Worm (Caenorhabditis elegans) whole organism, mixed stage, embryonic: ENCODE measurements around the gene clec-132.

ENCODE experiments used
- M03D4.4 ChIP-seq: sonication (generic microtip); optimal IDR thresholded peaks from 2 replicates; lab custom pipeline; 2017; ENCODE audit warnings: mild to moderate bottlenecking, missing genetic modification characterization, missing compliant biosample characterization
- ceh-39 ChIP-seq: fragments of 150-350 bp; optimal IDR thresholded peaks from 2 replicates; lab custom pipeline; 2014; ENCODE audit warnings: missing biosample characterization, missing genetic modification characterization
- ceh-43 ChIP-seq: fragments of 200-800 bp; sonication (Bioruptor generic); optimal IDR thresholded peaks from 2 replicates; lab custom pipeline; 2018; ENCODE audit warnings: mild to moderate bottlenecking, missing genetic modification characterization, moderate library complexity, missing compliant biosample characterization
- ceh-83 ChIP-seq: fragments of 200-800 bp; sonication (Bioruptor generic); optimal IDR thresholded peaks from 2 replicates; lab custom pipeline; 2018; ENCODE audit warnings: mild to moderate bottlenecking, missing genetic modification characterization, missing compliant biosample characterization
- cnd-1 ChIP-seq: fragments of 200-800 bp; sonication (Bioruptor generic); optimal IDR thresholded peaks from 2 replicates; lab custom pipeline; 2018; ENCODE audit warnings: mild to moderate bottlenecking, missing genetic modification characterization, missing compliant biosample characterization
- elt-1 ChIP-seq: sonication (generic microtip); optimal IDR thresholded peaks from 2 replicates; lab custom pipeline; 2017; ENCODE audit warnings: missing genetic modification characterization, mild to moderate bottlenecking, missing compliant biosample characterization, antibody characterized with exemption, moderate library complexity, borderline replicate concordance; ENCODE audit not compliant: insufficient read depth
- elt-3 ChIP-seq: fragments of 150-350 bp; optimal IDR thresholded peaks from 2 replicates; lab custom pipeline; 2014; ENCODE audit warnings: missing biosample characterization, missing genetic modification characterization
- flh-1 ChIP-seq: fragments of 200-800 bp; sonication (Bioruptor generic); optimal IDR thresholded peaks from 2 replicates; lab custom pipeline; 2018; ENCODE audit warnings: mild to moderate bottlenecking, missing genetic modification characterization, moderate library complexity, missing compliant biosample characterization
- lin-13 ChIP-seq: fragments of 150-350 bp; optimal IDR thresholded peaks from 2 replicates; lab custom pipeline; 2014; ENCODE audit warnings: missing biosample characterization, missing genetic modification characterization
- lin-32 ChIP-seq: fragments of 200-800 bp; sonication (Bioruptor generic); optimal IDR thresholded peaks from 2 replicates; lab custom pipeline; 2018; ENCODE audit warnings: mild to moderate bottlenecking, missing genetic modification characterization, missing compliant biosample characterization
- lsy-2 ChIP-seq: fragments of 150-350 bp; optimal IDR thresholded peaks from 2 replicates; lab custom pipeline; 2014; ENCODE audit warnings: missing biosample characterization, missing genetic modification characterization
- mab-5 ChIP-seq: fragments of 150-350 bp; optimal IDR thresholded peaks from 2 replicates; lab custom pipeline; 2014; ENCODE audit warnings: missing biosample characterization, missing genetic modification characterization
- mep-1 ChIP-seq: fragments of 150-350 bp; optimal IDR thresholded peaks from 2 replicates; lab custom pipeline; 2017; ENCODE audit warnings: missing biosample characterization, missing genetic modification reagents, missing genetic modification characterization, inconsistent platforms
- nhr-2 ChIP-seq: fragments of 150-350 bp; optimal IDR thresholded peaks from 2 replicates; lab custom pipeline; 2014; ENCODE audit warnings: missing biosample characterization, missing genetic modification characterization
- nhr-237 ChIP-seq: fragments of 150-350 bp; optimal IDR thresholded peaks from 2 replicates; lab custom pipeline; 2014; ENCODE audit warnings: missing biosample characterization, missing genetic modification characterization
- nhr-28 ChIP-seq: fragments of 150-350 bp; optimal IDR thresholded peaks from 2 replicates; lab custom pipeline; 2014; ENCODE audit warnings: missing biosample characterization, missing genetic modification characterization
- tbx-8 ChIP-seq: fragments of 200-800 bp; sonication (Bioruptor generic); optimal IDR thresholded peaks from 2 replicates; lab custom pipeline; 2018; ENCODE audit warnings: mild to moderate bottlenecking, missing genetic modification characterization, moderate library complexity, missing compliant biosample characterization
- unc-39 ChIP-seq: fragments of 150-350 bp; optimal IDR thresholded peaks from 2 replicates; lab custom pipeline; 2014; ENCODE audit warnings: missing biosample characterization, missing genetic modification characterization
- unc-62 ChIP-seq: fragments of 150-350 bp; optimal IDR thresholded peaks from 2 replicates; lab custom pipeline; 2014; ENCODE audit warnings: missing biosample characterization, missing genetic modification reagents, missing genetic modification characterization
- zip-8 ChIP-seq: fragments of 150-350 bp; optimal IDR thresholded peaks from 2 replicates; lab custom pipeline; 2014; ENCODE audit warnings: missing biosample characterization, missing genetic modification characterization

The clec-132 gene

DNA sequence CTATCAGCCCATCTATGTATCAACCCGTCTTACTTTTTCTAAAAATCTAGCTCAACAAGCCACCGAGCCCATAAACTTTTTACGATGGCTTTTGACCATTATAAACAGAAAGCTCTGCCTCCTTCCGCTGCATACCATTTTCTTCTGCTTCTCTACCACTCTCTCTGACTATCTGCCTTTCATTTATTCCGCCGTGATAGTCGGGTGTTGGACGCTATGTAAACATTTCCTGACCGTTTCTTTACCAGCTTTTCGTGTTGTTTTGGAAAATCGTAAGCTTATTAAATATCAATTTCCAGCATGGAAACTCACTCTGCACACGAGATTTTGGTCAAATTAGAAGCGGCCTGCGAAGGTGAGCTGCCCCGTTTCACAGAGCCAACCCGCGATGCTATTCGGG is 40.7 kb downstream of the clec-132 start, which contains the start of gene F40E12.1:
Gene F40E12.1 (plus strand): TSS at position 301 of the 400 bp plus-strand sequence.
- TF ChIP-seq ceh-39 (tag; lab: Kevin White, UChicago) (no peak), ceh-43 (no peak), nhr-2 (tag; lab: Kevin White, UChicago) (no peak), tbx-8 (GFP tag; lab: Kevin White, UChicago) (no peak), nhr-28 (tag; lab: Kevin White, UChicago) (no peak), cnd-1 (tag; lab: Kevin White, UChicago) (no peak), unc-62 (no peak), lsy-2 (tag; lab: Kevin White, UChicago) (no peak), lin-32 (GFP tag; lab: Kevin White, UChicago) (no peak), flh-1 (no peak), elt-3 (tag; lab: Kevin White, UChicago) (no peak), lin-13 (tag; lab: Kevin White, UChicago) (no peak)

ce11 chrII:3620862-3621261 is 44.0 kb downstream of the clec-132 start:
- TF ChIP-seq zip-8 (no peak), mep-1 (peak; percentile 17)

DNA sequence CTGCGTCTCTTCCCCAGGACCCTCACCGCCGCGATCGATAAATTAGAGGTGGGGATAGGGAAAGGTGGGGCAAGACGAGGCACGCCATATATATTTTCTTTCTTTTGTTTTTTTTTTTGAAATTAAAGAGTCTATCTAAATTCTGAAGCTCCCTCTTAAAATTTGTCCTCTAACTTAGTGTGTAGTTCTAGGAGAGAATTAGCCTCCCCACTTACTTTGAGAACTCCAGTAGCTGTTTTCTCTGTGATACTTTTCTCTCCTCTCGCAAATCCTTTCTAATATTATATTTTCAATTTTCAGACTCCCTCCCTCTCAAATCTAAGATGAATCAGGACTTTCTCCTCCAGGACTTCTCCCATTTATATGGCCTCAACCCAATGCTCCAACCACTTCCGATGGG is 45.2 kb downstream of the clec-132 start, which contains the start of gene M151.7:
Gene M151.7 (plus strand): TSS at position 301 of the 400 bp plus-strand sequence.
- TF ChIP-seq ceh-83 (GFP tag; lab: Kevin White, UChicago) (no peak), unc-39 (tag; lab: Kevin White, UChicago) (no peak), elt-3 (tag; lab: Kevin White, UChicago) (no peak), unc-62 (no peak), nhr-237 (tag; lab: Kevin White, UChicago) (no peak)

ce11 chrII:3626872-3627271 is 50.0 kb downstream of the clec-132 start, which contains the start of gene M151.3:
TSS of gene M151.3 (plus strand) at chrII:3627172.
- TF ChIP-seq tbx-8 (GFP tag; lab: Kevin White, UChicago) = no peak
- TF ChIP-seq elt-3 (tag; lab: Kevin White, UChicago) = no peak
- TF ChIP-seq elt-1 (tag; lab: Kevin White, UChicago) = no peak
- no peak for TF ChIP-seq nhr-28 (tag; lab: Kevin White, UChicago)
- no peak for TF ChIP-seq mab-5 (tag; lab: Kevin White, UChicago)
- TF ChIP-seq M03D4.4 (tag; lab: Kevin White, UChicago) = no peak
